Fruit fly (Drosophila melanogaster): Measurements from ENCODE around the gene CG4598.

The CG4598 gene

dm6 chr2L:9918020-9918959 lies at the start of gene CG4598, which contains the start of gene CG5885 (continued):
- TF ChIP-seq esg (GFP tag; conservative IDR thresholded peaks at IDR 0.05) (peak; percentile 37; the same call in 1 of the 2 replicates), CG17385 (GFP tag; optimal IDR thresholded peaks at IDR 0.05) (peak; percentile 64), Med (GFP tag) (peak; percentile 85), CG3726 (GFP tag; IDR thresholded peaks at IDR 0.05) (0 out of 3 replicates have a peak, but pooled peaks have one; percentile 45), CG10959 (GFP tag; IDR thresholded peaks at IDR 0.05) (peak; percentile 52), CG14441 (GFP tag; IDR thresholded peaks at IDR 0.05) (no peak), CG6689 (GFP tag; IDR thresholded peaks at IDR 0.05) (peak; percentile 43; the same call in 1 of the 2 replicates), CG10979 (tag; optimal IDR thresholded peaks at IDR 0.05) (peak; percentile 58), nmo (GFP tag; optimal IDR thresholded peaks at IDR 0.05) (peak; percentile 61), CG16863 (GFP tag; optimal IDR thresholded peaks at IDR 0.05) (peak; percentile 27), sd (tag; optimal IDR thresholded peaks at IDR 0.05) (peak; percentile 15), CG13296 (GFP tag; optimal IDR thresholded peaks at IDR 0.05) (peak; percentile 55), HHEX (GFP tag; optimal IDR thresholded peaks at IDR 0.05) (peak; percentile 38), CG7839 (tag; optimal IDR thresholded peaks at IDR 0.05) (peak; percentile 76), CG6765 (GFP tag; optimal IDR thresholded peaks at IDR 0.05) (peak; percentile 36), br (optimal IDR thresholded peaks at IDR 0.05) (no peak), bbx (GFP tag; IDR thresholded peaks at IDR 0.05; ENCODE audit: partially characterized antibody) (peak; percentile 81), CG42726 (GFP tag; IDR thresholded peaks at IDR 0.05; ENCODE audit: partially characterized antibody) (peak; percentile 76), CG6272 (GFP tag; IDR thresholded peaks at IDR 0.05) (no peak; the same call in 1 of the 2 replicates), CG43689 (GFP tag; IDR thresholded peaks at IDR 0.05) (0 out of 2 replicates have a peak, but pooled peaks have one; percentile 10), CG10543 (GFP tag; optimal IDR thresholded peaks at IDR 0.05) (peak; percentile 73), tx (GFP tag; optimal IDR thresholded peaks at IDR 0.05) (peak; percentile 46), mam (GFP tag; optimal IDR thresholded peaks at IDR 0.05) (peak; percentile 71), CG14667 (GFP tag; IDR thresholded peaks at IDR 0.05) (peak; percentile 27; the same call in 1 of the 2 replicates), Asciz (GFP tag; optimal IDR thresholded peaks at IDR 0.05) (peak; percentile 31), ro (GFP tag; IDR thresholded peaks at IDR 0.05) (no peak), CG2202 (tag; optimal IDR thresholded peaks at IDR 0.05) (peak; percentile 47), sima (GFP tag; optimal IDR thresholded peaks at IDR 0.05) (no peak), CG18262 (tag; optimal IDR thresholded peaks at IDR 0.05) (peak; percentile 70), ind (GFP tag; optimal IDR thresholded peaks at IDR 0.05) (peak; percentile 59), CG13894 (tag; optimal IDR thresholded peaks at IDR 0.05) (peak; percentile 53), CG2889 (GFP tag; IDR thresholded peaks at IDR 0.05) (0 out of 3 replicates have a peak, but pooled peaks have one; percentile 28), exex (tag; optimal IDR thresholded peaks at IDR 0.05) (peak; percentile 44), CG14014 (GFP tag; IDR thresholded peaks at IDR 0.05) (peak; percentile 59), BtbVII (GFP tag; optimal IDR thresholded peaks at IDR 0.05) (peak; percentile 52), oc (tag; optimal IDR thresholded peaks at IDR 0.05) (no peak), eyg (GFP tag; optimal IDR thresholded peaks at IDR 0.05) (no peak), TFAM (GFP tag; optimal IDR thresholded peaks at IDR 0.05) (no peak), her (GFP tag; optimal IDR thresholded peaks at IDR 0.05) (no peak), Ptx1 (GFP tag; IDR thresholded peaks at IDR 0.05) (peak; percentile 62), gsb (GFP tag; IDR thresholded peaks at IDR 0.05) (no peak), CG2678 (tag; optimal IDR thresholded peaks at IDR 0.05) (peak; percentile 76), Oli (tag; optimal IDR thresholded peaks at IDR 0.05) (peak; percentile 62), chn (GFP tag; optimal IDR thresholded peaks at IDR 0.05) (peak; percentile 54), CG4617 (GFP tag; optimal IDR thresholded peaks at IDR 0.05; ENCODE audit: borderline replicate concordance) (peak; percentile 48), CG1792 (GFP tag; optimal IDR thresholded peaks at IDR 0.05) (no peak), z (GFP tag; IDR thresholded peaks at IDR 0.05) (no peak), sc (optimal IDR thresholded peaks at IDR 0.05) (no peak), sc (GFP tag; optimal IDR thresholded peaks at IDR 0.05) (peak; percentile 28)

All from whole organism, embryonic.